Worm (Caenorhabditis elegans) whole organism, dauer: Measurements from ENCODE around the gene F54D10.5.
"Not testable (repeated sequence)": the region's sequence is repeated elsewhere in the genome, so short reads cannot be mapped to it uniquely, and the experiment has no call there.

Experiments
- unc-62 ChIP-seq: sonication (generic microtip); optimal IDR thresholded peaks from 2 replicates; lab custom pipeline; 2017; ENCODE audit warnings: missing biosample characterization, missing genetic modification reagents, missing genetic modification characterization

The F54D10.5 gene

DNA sequence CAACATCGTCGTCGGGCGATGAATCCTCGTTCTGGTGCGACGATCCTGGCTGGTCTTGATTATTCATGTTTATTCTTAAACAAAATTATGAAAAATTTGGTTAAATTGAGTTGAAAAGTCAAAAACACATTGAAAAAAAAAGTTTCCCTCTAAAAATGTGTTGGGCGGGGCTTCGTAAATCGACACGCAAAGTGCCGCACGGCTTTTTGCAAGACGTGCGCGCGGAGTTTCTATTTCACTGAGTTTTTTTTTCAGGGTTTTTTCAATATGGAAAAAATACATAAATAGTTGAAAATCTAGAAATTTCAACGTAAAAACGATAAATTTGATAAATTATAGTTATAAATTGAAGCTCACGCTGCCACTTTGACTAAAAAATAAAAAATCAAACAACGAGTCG lies at the start of gene F54D10.5:
F54D10.5 (minus strand) TSS at position 74 of the 400 bp plus-strand sequence.
- TF ChIP-seq unc-62 = no peak

DNA sequence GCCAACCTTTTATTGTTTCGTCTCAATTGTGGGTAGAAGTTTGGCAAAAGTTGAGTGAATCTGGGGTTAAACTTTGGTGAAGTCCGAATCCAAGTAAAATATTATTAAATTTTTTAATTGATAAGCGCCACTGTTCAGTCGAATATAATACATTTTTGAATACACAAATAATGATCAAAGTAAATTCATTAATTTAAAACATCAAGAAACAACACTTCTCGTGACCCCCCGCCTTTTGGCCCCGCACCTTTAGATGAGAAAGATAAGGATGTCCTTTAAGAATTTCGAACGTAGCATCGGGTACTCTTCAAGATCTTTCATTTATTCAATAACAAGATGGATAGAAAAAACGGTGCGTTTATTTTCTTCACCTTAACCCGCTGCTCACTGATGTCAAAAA lies 44.7 kb upstream of the F54D10.5 start, which contains the start of gene nhr-257:
nhr-257 (plus strand) TSS at position 301 of the 400 bp plus-strand sequence.
- TF ChIP-seq unc-62 = no peak

DNA sequence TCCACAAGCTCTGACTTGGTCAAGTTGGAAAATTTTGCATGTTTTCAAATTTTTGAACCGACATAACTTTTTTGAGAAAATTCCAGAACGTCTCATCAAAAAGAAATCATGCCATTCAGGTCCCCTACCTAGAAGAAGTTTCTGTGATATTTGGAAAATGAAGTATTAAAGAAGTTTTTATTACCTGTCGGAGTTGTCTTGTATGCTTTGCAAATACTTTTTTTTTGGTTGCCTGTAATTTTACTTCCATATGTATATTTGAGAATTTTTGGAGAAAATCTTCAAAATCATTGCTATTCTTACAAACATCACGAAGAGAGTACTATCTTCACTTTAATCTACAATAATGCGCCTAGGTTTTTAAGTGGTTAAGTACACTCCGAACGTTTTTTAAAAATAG lies 42.7 kb upstream of the F54D10.5 start, which contains the start of gene nhr-72:
nhr-72 (minus strand) TSS at position 101 of the 400 bp plus-strand sequence.
- no peak for TF ChIP-seq unc-62

- TF ChIP-seq unc-62 = no peak
These were observed 38.1 kb upstream of the F54D10.5 start, which contains the start of gene C17A2.2 for ce11 chrII:3846028-3846427. TSS of gene C17A2.2 (plus strand) at chrII:3846328.

DNA sequence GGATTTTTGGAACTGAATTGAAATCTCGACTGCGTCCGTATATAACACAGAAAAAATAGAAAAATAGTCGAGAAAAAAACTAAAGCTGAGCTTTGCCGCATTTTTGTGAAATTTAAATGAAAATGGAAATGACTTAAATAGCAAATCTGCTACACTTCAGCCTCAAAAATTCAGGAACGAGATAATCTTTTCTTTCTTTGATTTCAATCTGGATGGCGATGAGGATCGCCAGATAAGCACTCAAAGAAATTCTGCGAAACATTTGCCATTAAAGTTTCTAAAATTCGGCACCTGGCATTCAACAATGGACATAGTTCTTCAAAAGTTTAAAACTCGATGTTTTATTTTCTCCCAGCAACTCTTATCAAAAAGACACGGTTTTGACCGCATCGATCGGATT lies 35.3 kb upstream of the F54D10.5 start, which contains the start of the genes C17A2.7 and C17A2.3:
C17A2.7 (minus strand) TSS at position 101 of the 400 bp plus-strand sequence.
C17A2.3 (plus strand) TSS at position 305 of the 400 bp plus-strand sequence.
- no peak for TF ChIP-seq unc-62

ce11 chrII:3839562-3839961 lies 31.6 kb upstream of the F54D10.5 start, which contains the start of gene C17A2.4:
TSS of gene C17A2.4 (plus strand) at chrII:3839862.
- TF ChIP-seq unc-62 = no peak

ce11 chrII:3835915-3836314 lies 27.9 kb upstream of the F54D10.5 start, which contains the start of gene oac-4:
TSS of gene oac-4 (minus strand) at chrII:3836015.
- TF ChIP-seq unc-62 = no peak

DNA sequence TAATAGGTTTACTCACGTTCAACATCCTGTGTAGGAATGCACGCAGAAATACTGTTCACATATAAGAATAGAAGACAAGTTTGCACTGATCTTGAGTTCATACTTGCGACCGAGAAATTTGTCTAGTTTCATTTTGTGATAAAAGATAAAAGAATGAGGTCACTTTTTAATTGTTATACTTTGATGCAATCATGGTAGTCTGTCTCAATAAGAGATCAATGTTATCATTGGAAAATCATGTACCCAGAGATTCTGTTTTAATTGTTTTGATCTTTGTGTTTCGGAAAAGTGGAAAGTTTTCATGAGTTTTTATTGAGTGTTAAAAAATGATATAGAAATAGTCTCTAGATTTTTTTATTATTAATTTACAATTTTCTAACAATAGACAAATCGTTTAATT lies 24.4 kb upstream of the F54D10.5 start, which contains the start of gene F54D10.9:
F54D10.9 (minus strand) TSS at position 101 of the 400 bp plus-strand sequence.
- no peak for TF ChIP-seq unc-62

ce11 chrII:3829623-3830022 lies 21.6 kb upstream of the F54D10.5 start:
- TF ChIP-seq unc-62 = no peak

- TF ChIP-seq unc-62 = no peak
These were observed 19.8 kb upstream of the F54D10.5 start, which contains the start of gene F54D10.8 for ce11 chrII:3827801-3828200. TSS of gene F54D10.8 (minus strand) at chrII:3827901.

ce11 chrII:3823855-3824254 lies 15.9 kb upstream of the F54D10.5 start, which contains the start of gene skr-15:
TSS of gene skr-15 (plus strand) at chrII:3824155.
- TF ChIP-seq unc-62 = no peak

DNA sequence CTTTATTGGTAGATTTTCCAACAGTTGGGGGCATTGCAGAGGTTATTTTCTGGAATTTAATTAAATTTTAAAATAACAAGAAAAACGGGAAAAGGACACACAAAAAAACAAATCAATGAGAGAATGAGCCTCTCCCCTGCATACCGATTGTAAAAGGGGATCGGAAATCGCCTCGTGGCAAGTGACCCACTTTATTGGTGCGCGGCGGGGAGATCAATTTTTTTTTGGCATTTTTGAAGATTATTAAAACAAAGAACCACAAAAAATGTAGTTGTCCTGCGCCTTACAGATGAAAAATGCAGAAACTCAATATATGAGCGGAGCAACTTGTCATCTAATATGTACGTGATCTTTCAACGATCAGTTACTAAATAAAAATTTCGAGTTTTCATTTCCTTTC lies 13.3 kb upstream of the F54D10.5 start, which contains the start of gene F54D10.7:
F54D10.7 (minus strand) TSS at position 49 of the 400 bp plus-strand sequence.
- no peak for TF ChIP-seq unc-62

ce11 chrII:3816251-3816849 lies 8.4 kb upstream of the F54D10.5 start, which contains the start of gene fbxa-24:
TSS of gene fbxa-24 (plus strand) at chrII:3816526.
- not testable (repeated sequence) for TF ChIP-seq unc-62

- TF ChIP-seq unc-62 = no peak
These were observed 7.7 kb upstream of the F54D10.5 start for ce11 chrII:3815445-3816208.

ce11 chrII:3811816-3812332 lies 3.9 kb upstream of the F54D10.5 start, which contains the start of gene lido-15:
TSS of gene lido-15 (plus strand) at chrII:3812282.
- no peak for TF ChIP-seq unc-62

- no peak for TF ChIP-seq unc-62
These were observed 2.6 kb upstream of the F54D10.5 start for ce11 chrII:3810550-3810949.

- TF ChIP-seq unc-62 = no peak
These were observed 666 bp upstream of the F54D10.5 start for ce11 chrII:3808643-3809042.
